Worm (Caenorhabditis elegans) whole organism, L1 larva: ENCODE measurements around the gene Y46H3A.5.

Experiments used
- F16B12.6 ChIP-seq: fragments of 150-350 bp; optimal IDR thresholded peaks from 2 replicates; lab custom pipeline; 2014; ENCODE audit warnings: missing biosample characterization, missing genetic modification characterization
- alr-1 ChIP-seq: fragments of 200-800 bp; sonication (Bioruptor generic); optimal IDR thresholded peaks from 2 replicates; lab custom pipeline; 2018; ENCODE audit warnings: borderline replicate concordance, mild to moderate bottlenecking, missing genetic modification characterization, missing compliant biosample characterization
- aly-2 ChIP-seq: fragments of 150-350 bp; optimal IDR thresholded peaks from 2 replicates; lab custom pipeline; 2014; ENCODE audit warnings: missing biosample characterization, missing genetic modification characterization
- ama-1 ChIP-seq: fragments of 150-350 bp; optimal IDR thresholded peaks from 2 replicates; lab custom pipeline; 2014
- blmp-1 ChIP-seq: fragments of 150-350 bp; optimal IDR thresholded peaks from 2 replicates; lab custom pipeline; 2014; ENCODE audit warnings: missing biosample characterization, missing genetic modification characterization
- ceh-63 ChIP-seq: fragments of 200-800 bp; sonication (Bioruptor generic); optimal IDR thresholded peaks from 2 replicates; lab custom pipeline; 2018; ENCODE audit warnings: mild to moderate bottlenecking, missing genetic modification characterization, missing compliant biosample characterization
- ceh-8 ChIP-seq: fragments of 200-800 bp; sonication (Bioruptor generic); optimal IDR thresholded peaks from 2 replicates; lab custom pipeline; 2018; ENCODE audit warnings: mild to moderate bottlenecking, missing genetic modification characterization, moderate library complexity, missing compliant biosample characterization
- ceh-88 ChIP-seq: fragments of 200-800 bp; sonication (Bioruptor generic); IDR thresholded peaks from 2 replicates; pipeline ENCODE4 v1.3.6; 2022; ENCODE audit warnings: missing genetic modification characterization, missing compliant biosample characterization
- ceh-90 ChIP-seq: sonication (generic microtip); optimal IDR thresholded peaks from 2 replicates; lab custom pipeline; 2016; ENCODE audit warnings: missing genetic modification characterization, missing compliant biosample characterization
- dsc-1 ChIP-seq: sonication (generic microtip); optimal IDR thresholded peaks from 2 replicates; lab custom pipeline; 2016; ENCODE audit warnings: mild to moderate bottlenecking, missing genetic modification characterization, missing compliant biosample characterization
- efl-1 ChIP-seq, 4 experiments: fragments of 150-350 bp; optimal IDR thresholded peaks in 3 of 4; peaks in 1 of 4; 1 replicate in 1 of 4; 2 replicates in 3 of 4; lab custom pipeline; 2014; ENCODE audit warnings: missing biosample characterization in 2 of 4, missing genetic modification characterization in 2 of 4, missing genetic modification reagents in 2 of 4
- egl-13 ChIP-seq: sonication (generic microtip); optimal IDR thresholded peaks from 2 replicates; lab custom pipeline; 2016; ENCODE audit warnings: missing genotype, missing genetic modification reagents, missing genetic modification characterization, missing compliant biosample characterization
- egl-27 ChIP-seq, 2 experiments: fragments of 150-350 bp in 1 of 2; sonication (generic microtip); optimal IDR thresholded peaks; 3 replicates each; lab custom pipeline; 2017 to 2018; ENCODE audit warnings: missing biosample characterization in 2 of 2, missing genetic modification characterization in 2 of 2, missing genetic modification reagents in 2 of 2
- fkh-10 ChIP-seq: sonication (generic microtip); optimal IDR thresholded peaks from 2 replicates; lab custom pipeline; 2017; ENCODE audit warnings: missing biosample characterization, missing genetic modification reagents, missing genetic modification characterization
- hlh-17 ChIP-seq: fragments of 200-800 bp; sonication (Bioruptor generic); optimal IDR thresholded peaks from 2 replicates; lab custom pipeline; 2018; ENCODE audit warnings: missing genetic modification characterization, mild to moderate bottlenecking, missing compliant biosample characterization, moderate library complexity, borderline replicate concordance
- irx-1 ChIP-seq: sonication (generic microtip); optimal IDR thresholded peaks from 2 replicates; lab custom pipeline; 2016; ENCODE audit warnings: missing genetic modification characterization, missing compliant biosample characterization
- lin-13 ChIP-seq: fragments of 150-350 bp; optimal IDR thresholded peaks from 2 replicates; lab custom pipeline; 2014; ENCODE audit warnings: missing biosample characterization, missing genetic modification reagents, missing genetic modification characterization
- lin-14 ChIP-seq: fragments of 200-800 bp; sonication (Bioruptor generic); optimal IDR thresholded peaks from 2 replicates; lab custom pipeline; 2018; ENCODE audit warnings: mild to moderate bottlenecking, missing genetic modification characterization, moderate library complexity, missing compliant biosample characterization
- lin-39 ChIP-seq: fragments of 150-350 bp; optimal IDR thresholded peaks from 2 replicates; lab custom pipeline; 2014; ENCODE audit warnings: missing biosample characterization, missing genetic modification reagents, missing genetic modification characterization
- mdl-1 ChIP-seq, 2 experiments: fragments of 150-350 bp; optimal IDR thresholded peaks; 2 replicates each; lab custom pipeline; 2014 to 2017; ENCODE audit warnings: missing biosample characterization in 2 of 2, missing genetic modification characterization in 2 of 2, inconsistent platforms in 1 of 2
- mep-1 ChIP-seq: fragments of 150-350 bp; optimal IDR thresholded peaks from 2 replicates; lab custom pipeline; 2014; ENCODE audit warnings: missing biosample characterization, missing genetic modification characterization
- nhr-12 ChIP-seq: sonication (generic microtip); optimal IDR thresholded peaks from 2 replicates; lab custom pipeline; 2017; ENCODE audit warnings: missing biosample characterization, missing genetic modification characterization
- nhr-237 ChIP-seq: fragments of 150-350 bp; optimal IDR thresholded peaks from 2 replicates; lab custom pipeline; 2014; ENCODE audit warnings: missing biosample characterization, missing genetic modification characterization
- nhr-84 ChIP-seq: sonication (generic microtip); optimal IDR thresholded peaks from 2 replicates; lab custom pipeline; 2017; ENCODE audit warnings: missing biosample characterization, missing genetic modification characterization
- nhr-85 ChIP-seq: sonication (generic microtip); peaks from one replicate; lab custom pipeline; 2016; ENCODE audit warnings: missing genetic modification characterization, inconsistent platforms, missing compliant biosample characterization
- pax-3 ChIP-seq: fragments of 200-800 bp; sonication (Bioruptor generic); optimal IDR thresholded peaks from 2 replicates; lab custom pipeline; 2018; ENCODE audit warnings: mild to moderate bottlenecking, missing genetic modification characterization, moderate library complexity, missing compliant biosample characterization
- rnt-1 ChIP-seq: sonication (generic microtip); optimal IDR thresholded peaks from 2 replicates; lab custom pipeline; 2016; ENCODE audit warnings: mild to moderate bottlenecking, missing genetic modification characterization, moderate library complexity, missing compliant biosample characterization
- skn-1 ChIP-seq: fragments of 150-350 bp; optimal IDR thresholded peaks from 2 replicates; lab custom pipeline; 2014; ENCODE audit warnings: missing biosample characterization, missing genetic modification characterization
- snu-23 ChIP-seq: sonication (generic microtip); optimal IDR thresholded peaks from 2 replicates; lab custom pipeline; 2016; ENCODE audit warnings: missing genetic modification characterization, missing compliant biosample characterization
- sup-37 ChIP-seq: fragments of 200-800 bp; sonication (Bioruptor generic); optimal IDR thresholded peaks from 2 replicates; lab custom pipeline; 2018; ENCODE audit warnings: mild to moderate bottlenecking, missing genetic modification characterization, missing compliant biosample characterization
- swsn-7 ChIP-seq: sonication (generic microtip); optimal IDR thresholded peaks from 2 replicates; lab custom pipeline; 2016; ENCODE audit warnings: missing genetic modification characterization, missing compliant biosample characterization
- tlp-1 ChIP-seq: fragments of 150-350 bp; optimal IDR thresholded peaks from 2 replicates; lab custom pipeline; 2014; ENCODE audit warnings: missing biosample characterization, missing genetic modification characterization
- unc-130 ChIP-seq: fragments of 150-350 bp; optimal IDR thresholded peaks from 2 replicates; lab custom pipeline; 2017; ENCODE audit warnings: missing biosample characterization, missing genetic modification characterization, inconsistent platforms
- unc-30 ChIP-seq: sonication (generic microtip); optimal IDR thresholded peaks from 2 replicates; lab custom pipeline; 2017; ENCODE audit warnings: missing biosample characterization, missing genetic modification characterization
- unc-62 ChIP-seq: fragments of 150-350 bp; optimal IDR thresholded peaks from 2 replicates; lab custom pipeline; 2014; ENCODE audit warnings: missing biosample characterization, missing genetic modification reagents, missing genetic modification characterization
- unc-86 ChIP-seq: sonication (generic microtip); optimal IDR thresholded peaks from 2 replicates; lab custom pipeline; 2016; ENCODE audit warnings: missing genetic modification characterization, missing compliant biosample characterization
- unc-98 ChIP-seq: fragments of 200-800 bp; sonication (Bioruptor generic); IDR thresholded peaks from 2 replicates; pipeline ENCODE4 v1.3.6; 2022; ENCODE audit warnings: missing genetic modification characterization, missing compliant biosample characterization
- xbp-1 ChIP-seq: sonication (generic microtip); optimal IDR thresholded peaks from 2 replicates; lab custom pipeline; 2016; ENCODE audit warnings: missing genetic modification characterization, missing compliant biosample characterization
- zip-4 ChIP-seq: fragments of 200-800 bp; sonication (Bioruptor generic); optimal IDR thresholded peaks from 2 replicates; lab custom pipeline; 2018; ENCODE audit warnings: mild to moderate bottlenecking, missing genetic modification characterization, moderate library complexity, missing compliant biosample characterization
- ztf-11 ChIP-seq, 2 experiments: sonication (generic microtip); optimal IDR thresholded peaks; 2 replicates each; lab custom pipeline; 2016 to 2017; ENCODE audit warnings: missing genetic modification characterization in 2 of 2, missing biosample characterization in 1 of 2, missing compliant biosample characterization in 1 of 2

The Y46H3A.5 gene

ce11 chrV:1820016-1820415 lies 5.3 kb upstream of the Y46H3A.5 start:
- TF ChIP-seq swsn-7: no peak
- no peak for TF ChIP-seq nhr-85 (tag; lab: Kevin White, UChicago)
- no peak for TF ChIP-seq lin-14 (GFP tag; lab: Kevin White, UChicago)
- TF ChIP-seq nhr-84 (tag; lab: Kevin White, UChicago): no peak
- no peak for TF ChIP-seq unc-86 (tag; lab: Kevin White, UChicago)
- TF ChIP-seq unc-62 (GFP tag; lab: Kevin White, UChicago): no peak
- no peak for TF ChIP-seq ztf-11 (tag; optimal IDR thresholded peaks at IDR 0.05; lab: Kevin White, UChicago)
- no peak for TF ChIP-seq lin-39 (tag; lab: Kevin White, UChicago)
- no peak for TF ChIP-seq unc-130 (tag; lab: Kevin White, UChicago)
- TF ChIP-seq nhr-237 (tag; lab: Kevin White, UChicago): no peak

ce11 chrV:1811035-1811434 lies 3.6 kb downstream of the Y46H3A.5 start, which contains the start of gene Y46H3A.4:
Y46H3A.4 (minus strand) TSS chrV:1811135.
- no peak for TF ChIP-seq ceh-90 (tag; lab: Kevin White, UChicago)
- TF ChIP-seq zip-4 (GFP tag; lab: Kevin White, UChicago): no peak
- no peak for TF ChIP-seq rnt-1 (tag; lab: Kevin White, UChicago)
- no peak for TF ChIP-seq nhr-12 (tag; lab: Kevin White, UChicago)
- no peak for TF ChIP-seq alr-1 (tag; lab: Kevin White, UChicago)
- TF ChIP-seq efl-1 (optimal IDR thresholded peaks at IDR 0.05; lab: Kevin White, UChicago): no peak
- no peak for TF ChIP-seq efl-1 (GFP tag; optimal IDR thresholded peaks at IDR 0.05 in 1 of 2; lab: Kevin White, UChicago)

- no peak for TF ChIP-seq lin-13
- TF ChIP-seq aly-2: no peak
- no peak for TF ChIP-seq lin-14 (GFP tag; lab: Kevin White, UChicago)
- no peak for TF ChIP-seq nhr-237 (tag; lab: Kevin White, UChicago)
- TF ChIP-seq ceh-88 (GFP tag; lab: Robert Waterston, UW): no peak
- TF ChIP-seq ceh-90 (tag; lab: Kevin White, UChicago): no peak
- TF ChIP-seq ceh-8 (GFP tag; lab: Kevin White, UChicago): no peak
- TF ChIP-seq egl-13 (tag; lab: Kevin White, UChicago): no peak
- TF ChIP-seq xbp-1: no peak
- TF ChIP-seq unc-62 (GFP tag; lab: Kevin White, UChicago): no peak
- TF ChIP-seq fkh-10 (GFP tag; lab: Kevin White, UChicago): no peak
- no peak for TF ChIP-seq mdl-1 (tag; optimal IDR thresholded peaks at IDR 0.05; lab: Kevin White, UChicago)
- TF ChIP-seq egl-27 (tag; optimal IDR thresholded peaks at IDR 0.05; lab: Kevin White, UChicago): no peak
- no peak for TF ChIP-seq irx-1 (tag; lab: Kevin White, UChicago)
- no peak for TF ChIP-seq swsn-7
Measured at ce11 chrV:1807160-1807559, 7.5 kb downstream of the Y46H3A.5 start, which contains the start of gene srt-42. srt-42 (plus strand) TSS chrV:1807460.

ce11 chrV:1805724-1806316 lies 8.9 kb downstream of the Y46H3A.5 start:
- peak; percentile 71 for TF ChIP-seq mep-1 (tag; lab: Kevin White, UChicago)
- TF ChIP-seq nhr-85 (tag; lab: Kevin White, UChicago): peak; percentile 45
- no peak for TF ChIP-seq unc-30 (tag; lab: Kevin White, UChicago)
- peak; percentile 63 for TF ChIP-seq skn-1 (tag; lab: Kevin White, UChicago)
- no peak for TF ChIP-seq dsc-1 (tag; lab: Kevin White, UChicago)

ce11 chrV:1804645-1805559 lies 9.8 kb downstream of the Y46H3A.5 start, which contains the start of the genes hsp-16.2 and hsp-16.41:
hsp-16.2 (minus strand) TSS chrV:1804957.
hsp-16.41 (plus strand) TSS chrV:1805178.
- TF ChIP-seq ceh-63 (GFP tag; lab: Kevin White, UChicago) (no peak), unc-30 (tag; lab: Kevin White, UChicago) (no peak), snu-23 (GFP tag; lab: Kevin White, UChicago) (peak; percentile 80), tlp-1 (tag; lab: Kevin White, UChicago) (no peak), dsc-1 (tag; lab: Kevin White, UChicago) (peak; percentile 47), unc-98 (GFP tag; lab: Robert Waterston, UW) (no peak), pax-3 (tag; lab: Kevin White, UChicago) (peak; percentile 42), efl-1 (optimal IDR thresholded peaks at IDR 0.05; lab: Kevin White, UChicago) (peak; percentile 52 to 75), efl-1 (GFP tag; optimal IDR thresholded peaks at IDR 0.05 in 1 of 2; lab: Kevin White, UChicago) (peak; percentile 45 to 89), blmp-1 (peak; percentile 11), sup-37 (no peak), lin-14 (GFP tag; lab: Kevin White, UChicago) (peak; percentile 94), xbp-1 (peak; percentile 32), unc-86 (tag; lab: Kevin White, UChicago) (peak; percentile 67), lin-39 (tag; lab: Kevin White, UChicago) (no peak), F16B12.6 (tag; lab: Kevin White, UChicago) (no peak), ama-1 (peak; percentile 88), hlh-17 (GFP tag; lab: Kevin White, UChicago) (no peak)
